Worm (Caenorhabditis elegans) whole organism, young adult: ENCODE data around the gene T08G5.3.

Source experiments
- F37B4.10 ChIP-seq: fragments of 200-800 bp; sonication (Bioruptor generic); IDR thresholded peaks from 2 replicates; pipeline ENCODE4 v1.3.6; 2022; ENCODE audit warnings: missing genetic modification characterization, missing compliant biosample characterization
- F52B5.7 ChIP-seq: sonication (generic microtip); optimal IDR thresholded peaks from 2 replicates; lab custom pipeline; 2016; ENCODE audit warnings: mild to moderate bottlenecking, missing genetic modification characterization, missing compliant biosample characterization
- F55B11.4 ChIP-seq: sonication (generic microtip); optimal IDR thresholded peaks from 2 replicates; lab custom pipeline; 2016; ENCODE audit warnings: missing compliant biosample characterization, missing genetic modification characterization, borderline replicate concordance; ENCODE audit not compliant: insufficient read depth
- K12H6.12 ChIP-seq: fragments of 200-800 bp; sonication (Bioruptor generic); optimal IDR thresholded peaks from 2 replicates; lab custom pipeline; 2018; ENCODE audit warnings: mild to moderate bottlenecking, missing genetic modification characterization, missing compliant biosample characterization
- ama-1 ChIP-seq, 3 experiments: fragments of 150-350 bp in 1 of 3; sonication (generic microtip) in 2 of 3; optimal IDR thresholded peaks; 2 replicates each; lab custom pipeline; 2014 to 2018; ENCODE audit warnings: missing biosample characterization in 2 of 3, missing genetic modification characterization in 2 of 3, missing genetic modification reagents in 2 of 3
- attf-3 ChIP-seq: fragments of 200-800 bp; sonication (Bioruptor generic); conservative IDR thresholded peaks from 2 replicates; pipeline ENCODE4 v1.3.6; 2022; ENCODE audit warnings: missing genetic modification reagents, missing genetic modification characterization, missing compliant biosample characterization
- ceh-79 ChIP-seq: sonication (generic microtip); optimal IDR thresholded peaks from 2 replicates; lab custom pipeline; 2017; ENCODE audit warnings: mild to moderate bottlenecking, missing genetic modification characterization, missing compliant biosample characterization
- snpc-1.3 ChIP-seq: sonication (generic microtip); optimal IDR thresholded peaks from 2 replicates; lab custom pipeline; 2017; ENCODE audit warnings: missing genetic modification characterization, mild to moderate bottlenecking, missing compliant biosample characterization, antibody characterized with exemption, moderate library complexity, missing genotype, missing genetic modification reagents; ENCODE audit not compliant: insufficient read depth
- snpc-4 ChIP-seq, 5 experiments: fragments of 150-350 bp in 1 of 5; sonication (generic microtip) in 4 of 5; optimal IDR thresholded peaks; 2 replicates each; lab custom pipeline; 2014 to 2018; ENCODE audit warnings: missing genetic modification characterization in 5 of 5, missing biosample characterization in 3 of 5, antibody characterized with exemption in 2 of 5, mild to moderate bottlenecking in 2 of 5, missing compliant biosample characterization in 2 of 5, missing genotype in 2 of 5, moderate library complexity in 2 of 5, missing genetic modification reagents in 1 of 5
- somi-1 ChIP-seq: fragments of 200-800 bp; sonication (Bioruptor generic); optimal IDR thresholded peaks from 2 replicates; lab custom pipeline; 2018; ENCODE audit warnings: mild to moderate bottlenecking, missing genetic modification characterization, missing compliant biosample characterization
- tbx-9 ChIP-seq: sonication (generic microtip); optimal IDR thresholded peaks from 2 replicates; lab custom pipeline; 2016; ENCODE audit warnings: borderline replicate concordance, missing genetic modification characterization, inconsistent platforms, missing compliant biosample characterization
- unc-62 ChIP-seq: fragments of 150-350 bp; optimal IDR thresholded peaks from 2 replicates; lab custom pipeline; 2014; ENCODE audit warnings: missing biosample characterization, missing genetic modification reagents, missing genetic modification characterization
- zim-3 ChIP-seq: sonication (generic microtip); optimal IDR thresholded peaks from 2 replicates; lab custom pipeline; 2017; ENCODE audit warnings: mild to moderate bottlenecking, missing genetic modification characterization, moderate library complexity, missing compliant biosample characterization
- ztf-18 ChIP-seq: sonication (generic microtip); optimal IDR thresholded peaks from 2 replicates; lab custom pipeline; 2016; ENCODE audit warnings: missing genotype, mild to moderate bottlenecking, missing genetic modification characterization, missing compliant biosample characterization

- TF ChIP-seq somi-1 (GFP tag; lab: Kevin White, UChicago) (no peak), ama-1 (optimal IDR thresholded peaks at IDR 0.05; lab: Kevin White, UChicago) (no peak), ama-1 (GFP tag; optimal IDR thresholded peaks at IDR 0.05; lab: Kevin White, UChicago) (no peak), tbx-9 (tag; lab: Kevin White, UChicago) (no peak), ztf-18 (tag; lab: Kevin White, UChicago) (no peak), unc-62 (GFP tag; lab: Kevin White, UChicago) (no peak), zim-3 (tag; lab: Kevin White, UChicago) (no peak), snpc-4 (GFP tag; optimal IDR thresholded peaks at IDR 0.05; lab: Kevin White, UChicago) (no peak), snpc-4 (tag; optimal IDR thresholded peaks at IDR 0.05; lab: Kevin White, UChicago) (no peak), K12H6.12 (no peak), ceh-79 (tag; lab: Kevin White, UChicago) (no peak), attf-3 (GFP tag; lab: Robert Waterston, UW) (no peak), F37B4.10 (GFP tag; lab: Robert Waterston, UW) (no peak), snpc-1.3 (tag; lab: Kevin White, UChicago) (no peak), F55B11.4 (tag; lab: Kevin White, UChicago) (no peak), F52B5.7 (no peak)
Observed at ce11 chrV:14026194-14026593, 1.1 kb downstream of the T08G5.3 start, which contains the start of gene T08G5.2.
